Fruit fly (Drosophila melanogaster) whole organism, adult: ENCODE results near the gene CG14072.

Experiments
- CG11617 ChIP-seq: fragments of 200-800 bp; sonication (Bioruptor generic); optimal IDR thresholded peaks from 2 replicates; lab custom pipeline; 2017; ENCODE audit warnings: mild to moderate bottlenecking, missing biosample characterization, missing genetic modification reagents, missing genetic modification characterization
- CG12768 ChIP-seq: fragments of 200-800 bp; sonication (Bioruptor generic); optimal IDR thresholded peaks from 2 replicates; lab custom pipeline; 2017; ENCODE audit warnings: missing biosample characterization, missing genetic modification characterization, mild to moderate bottlenecking, moderate library complexity, missing genetic modification reagents
- CG14711 ChIP-seq: fragments of 200-800 bp; sonication (Bioruptor generic); optimal IDR thresholded peaks from 2 replicates; lab custom pipeline; 2018; ENCODE audit warnings: missing biosample characterization, mild to moderate bottlenecking, missing genetic modification characterization, moderate library complexity
- CG1620 ChIP-seq: fragments of 200-800 bp; sonication (Bioruptor generic); optimal IDR thresholded peaks from 2 replicates; lab custom pipeline; 2016; ENCODE audit warnings: missing biosample characterization, missing genetic modification characterization
- CG33017 ChIP-seq: fragments of 200-800 bp; sonication (Bioruptor generic); optimal IDR thresholded peaks from 2 replicates; lab custom pipeline; 2018; ENCODE audit warnings: missing biosample characterization, mild to moderate bottlenecking, missing genetic modification characterization, moderate library complexity
- CG5204 ChIP-seq: fragments of 200-800 bp; sonication (Bioruptor generic); optimal IDR thresholded peaks from 2 replicates; lab custom pipeline; 2016; ENCODE audit warnings: missing biosample characterization, missing genetic modification characterization
- CG7045 ChIP-seq: fragments of 200-800 bp; sonication (Bioruptor generic); optimal IDR thresholded peaks from 2 replicates; lab custom pipeline; 2017; ENCODE audit warnings: missing biosample characterization, mild to moderate bottlenecking, missing genetic modification characterization
- CG7101 ChIP-seq: fragments of 200-800 bp; sonication (Bioruptor generic); optimal IDR thresholded peaks from 2 replicates; lab custom pipeline; 2018; ENCODE audit warnings: missing biosample characterization, mild to moderate bottlenecking, missing genetic modification characterization, moderate library complexity
- Clk ChIP-seq: fragments of 200-800 bp; sonication (Bioruptor generic); optimal IDR thresholded peaks from 2 replicates; lab custom pipeline; 2017; ENCODE audit warnings: missing biosample characterization, missing genetic modification characterization
- Crg-1 ChIP-seq: fragments of 200-800 bp; sonication (Bioruptor generic); optimal IDR thresholded peaks from 2 replicates; lab custom pipeline; 2016; ENCODE audit warnings: missing biosample characterization, missing genetic modification characterization
- Hr96 ChIP-seq: fragments of 200-800 bp; sonication (Bioruptor generic); optimal IDR thresholded peaks from 2 replicates; lab custom pipeline; 2016; ENCODE audit warnings: missing biosample characterization, missing genetic modification characterization
- Mnt ChIP-seq: fragments of 200-800 bp; sonication (Bioruptor generic); optimal IDR thresholded peaks from 2 replicates; lab custom pipeline; 2016; ENCODE audit warnings: missing biosample characterization, mild to moderate bottlenecking, missing genetic modification characterization
- bab1 ChIP-seq: fragments of 200-800 bp; sonication (Bioruptor generic); optimal IDR thresholded peaks from 3 replicates; lab custom pipeline; 2019; ENCODE audit warnings: missing biosample characterization, mild to moderate bottlenecking, missing genetic modification characterization, moderate library complexity
- cic ChIP-seq: fragments of 200-800 bp; sonication (Bioruptor generic); optimal IDR thresholded peaks from 2 replicates; lab custom pipeline; 2017; ENCODE audit warnings: missing biosample characterization, mild to moderate bottlenecking, missing genetic modification characterization, moderate library complexity
- cnc ChIP-seq, 2 experiments: fragments of >200 bp; optimal IDR thresholded peaks; 2 replicates each; lab custom pipeline; 2017
- kay ChIP-seq: fragments of 200-800 bp; sonication (Bioruptor generic); peaks from one replicate; lab custom pipeline; 2016; ENCODE audit warnings: missing biosample characterization, missing genetic modification characterization, borderline replicate concordance
- ovo ChIP-seq: fragments of 200-800 bp; sonication (Bioruptor generic); optimal IDR thresholded peaks from 2 replicates; lab custom pipeline; 2016; ENCODE audit warnings: missing biosample characterization, missing genetic modification characterization
- pad ChIP-seq: fragments of 200-800 bp; sonication (Bioruptor generic); optimal IDR thresholded peaks from 3 replicates; lab custom pipeline; 2017; ENCODE audit warnings: missing biosample characterization, missing genetic modification characterization, mild to moderate bottlenecking, moderate library complexity, missing genetic modification reagents
- tj ChIP-seq: fragments of 200-800 bp; sonication (Bioruptor generic); optimal IDR thresholded peaks from 3 replicates; lab custom pipeline; 2017; ENCODE audit warnings: missing biosample characterization, mild to moderate bottlenecking, missing genetic modification characterization, moderate library complexity
- toe ChIP-seq: fragments of 200-800 bp; sonication (Bioruptor generic); optimal IDR thresholded peaks from 2 replicates; lab custom pipeline; 2016; ENCODE audit warnings: missing biosample characterization, missing genetic modification characterization

The CG14072 gene

DNA sequence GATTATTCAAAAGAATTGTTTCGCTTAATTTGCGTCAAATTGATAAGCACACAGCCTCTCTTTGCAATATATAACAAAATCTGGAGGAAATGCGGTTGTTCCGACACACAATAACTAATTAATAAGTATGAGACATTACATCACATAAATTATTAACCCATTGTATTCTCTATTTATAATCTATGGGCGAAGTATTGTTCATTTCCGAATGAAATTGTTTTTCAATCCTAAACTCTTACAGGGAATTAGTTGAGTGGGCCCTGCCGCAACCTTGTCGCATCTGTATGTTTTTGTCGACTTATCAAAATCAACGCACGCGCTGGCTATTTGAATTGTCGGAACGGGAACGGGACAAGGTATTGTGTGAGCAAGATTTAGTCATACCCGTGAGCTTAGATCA lies 35.8 kb downstream of the CG14072 start, which contains the start of gene CG16743:
Gene CG16743 (plus strand): TSS at position 57 of the 400 bp plus-strand sequence.
- TF ChIP-seq pad (GFP tag; lab: Kevin White, UChicago) (no peak), CG7101 (tag; lab: Kevin White, UChicago) (peak; percentile 31), Clk (GFP tag; lab: Kevin White, UChicago) (no peak), bab1 (GFP tag; lab: Kevin White, UChicago) (no peak), CG7045 (no peak), CG33017 (tag; lab: Kevin White, UChicago) (peak; percentile 63), Crg-1 (no peak), CG11617 (GFP tag; lab: Kevin White, UChicago) (no peak), Mnt (GFP tag; lab: Kevin White, UChicago) (peak; percentile 31), CG12768 (GFP tag; lab: Kevin White, UChicago) (no peak), toe (no peak), ovo (GFP tag; lab: Kevin White, UChicago) (no peak), CG5204 (GFP tag; lab: Kevin White, UChicago) (no peak), tj (peak; percentile 40), cic (no peak), cnc (optimal IDR thresholded peaks at IDR 0.05; lab: Kevin White, UChicago) (no peak), CG14711 (tag; lab: Kevin White, UChicago) (peak; percentile 54), kay (no peak), Hr96 (GFP tag; lab: Kevin White, UChicago) (no peak), CG1620 (no peak)

DNA sequence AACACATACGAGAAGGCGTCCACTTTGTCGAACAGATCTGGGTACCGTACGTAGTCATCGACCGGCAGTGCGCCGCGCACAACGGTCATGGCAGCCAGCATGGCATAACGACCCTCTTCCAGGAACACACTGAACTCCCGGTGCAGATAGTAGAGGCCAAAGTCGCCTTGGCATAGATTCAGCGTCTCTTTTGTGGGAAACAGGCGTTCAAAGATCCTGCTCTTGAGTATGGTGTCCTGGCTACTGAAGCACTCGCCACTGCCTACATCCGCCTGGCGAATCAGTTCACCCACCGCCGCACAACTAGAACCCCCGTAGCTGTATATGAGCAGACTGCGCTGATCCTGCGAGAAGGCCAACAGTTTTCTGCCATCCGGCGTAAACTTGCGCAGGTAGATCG lies 38.2 kb downstream of the CG14072 start:
- no peak for TF ChIP-seq pad (GFP tag; lab: Kevin White, UChicago)
- no peak for TF ChIP-seq kay
- TF ChIP-seq CG7101 (tag; lab: Kevin White, UChicago), result no peak
- TF ChIP-seq Mnt (GFP tag; lab: Kevin White, UChicago), result no peak
- no peak for TF ChIP-seq CG11617 (GFP tag; lab: Kevin White, UChicago)

dm6 chr2L:10975193-10975592 lies 38.7 kb downstream of the CG14072 start, which contains the start of gene abo:
abo (minus strand) TSS chr2L:10975293.
- no peak for TF ChIP-seq tj
- no peak for TF ChIP-seq bab1 (GFP tag; lab: Kevin White, UChicago)
- no peak for TF ChIP-seq cic
- TF ChIP-seq pad (GFP tag; lab: Kevin White, UChicago), result no peak
- TF ChIP-seq Clk (GFP tag; lab: Kevin White, UChicago), result no peak
- no peak for TF ChIP-seq ovo (GFP tag; lab: Kevin White, UChicago)
- TF ChIP-seq CG11617 (GFP tag; lab: Kevin White, UChicago), result no peak

DNA sequence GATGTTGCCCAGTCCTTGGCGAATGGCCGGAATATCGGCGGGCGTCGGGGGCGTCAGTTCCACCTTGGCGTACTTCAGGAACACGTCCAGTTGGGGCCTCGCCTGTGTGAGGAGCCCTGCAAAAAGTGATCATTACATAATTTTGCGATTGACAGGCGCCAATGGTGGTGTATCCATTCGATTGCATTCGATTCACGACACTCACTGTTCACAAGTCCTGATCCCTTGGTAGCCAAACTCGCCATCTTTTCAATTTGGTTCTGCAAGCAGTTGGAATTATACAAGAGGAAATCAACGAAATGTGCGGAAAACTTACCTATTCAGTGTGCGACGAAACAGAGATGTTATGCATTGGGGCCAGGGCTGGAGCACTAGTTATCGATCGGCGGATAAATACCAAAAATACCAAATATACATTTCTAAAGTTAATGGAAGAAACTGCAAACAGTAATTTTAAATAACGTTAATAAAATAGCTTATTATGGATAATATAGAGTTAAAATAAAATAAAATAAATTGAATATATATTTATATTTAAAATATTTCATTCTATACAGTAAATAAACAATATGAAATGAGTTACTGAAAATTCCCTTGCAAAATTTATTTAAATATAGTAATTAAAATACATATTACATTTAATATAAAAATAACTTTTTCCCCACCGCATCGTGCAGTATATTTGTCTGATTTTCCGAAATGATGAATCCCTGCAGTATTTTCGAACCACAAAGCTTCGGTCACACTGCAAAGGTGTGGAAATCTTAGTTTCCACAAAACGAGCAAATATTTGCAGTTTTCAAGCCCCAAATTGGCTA lies 39.8 kb downstream of the CG14072 start, which contains the start of the genes ATPsynG and SCAR:
Gene ATPsynG (minus strand): TSS at position 354 of the 818 bp plus-strand sequence.
Gene SCAR (plus strand): TSS at position 727 of the 818 bp plus-strand sequence.
- no peak for TF ChIP-seq bab1 (GFP tag; lab: Kevin White, UChicago)

dm6 chr2L:10976864-10977586 lies 40.6 kb downstream of the CG14072 start:
- TF ChIP-seq CG7101 (tag; lab: Kevin White, UChicago), result no peak
- no peak for TF ChIP-seq pad (GFP tag; lab: Kevin White, UChicago)
- peak; percentile 36 for TF ChIP-seq bab1 (GFP tag; lab: Kevin White, UChicago)
- TF ChIP-seq CG12768 (GFP tag; lab: Kevin White, UChicago), result no peak
- TF ChIP-seq CG5204 (GFP tag; lab: Kevin White, UChicago), result no peak
- TF ChIP-seq CG11617 (GFP tag; lab: Kevin White, UChicago), result no peak
- no peak for TF ChIP-seq Crg-1
- peak; percentile 33 for TF ChIP-seq tj
- TF ChIP-seq CG33017 (tag; lab: Kevin White, UChicago), result no peak
- TF ChIP-seq cic, result peak; percentile 21
- no peak for TF ChIP-seq cnc (optimal IDR thresholded peaks at IDR 0.05; lab: Kevin White, UChicago)

- TF ChIP-seq bab1 (GFP tag; lab: Kevin White, UChicago) (peak; percentile 35), toe (no peak)
Measured at dm6 chr2L:10986138-10986537, 49.7 kb downstream of the CG14072 start.

dm6 chr2L:10987370-10987853 lies 51.0 kb downstream of the CG14072 start, which contains the start of the genes piwi and CG12253:
piwi (minus strand) TSS chr2L:10987420.
CG12253 (plus strand) TSS chr2L:10987806.
- TF ChIP-seq bab1 (GFP tag; lab: Kevin White, UChicago) (peak; percentile 71), Mnt (GFP tag; lab: Kevin White, UChicago) (no peak), Hr96 (GFP tag; lab: Kevin White, UChicago) (no peak), CG12768 (GFP tag; lab: Kevin White, UChicago) (no peak), cnc (optimal IDR thresholded peaks at IDR 0.05; lab: Kevin White, UChicago) (no peak), CG7045 (no peak), kay (no peak), CG5204 (GFP tag; lab: Kevin White, UChicago) (no peak), cic (no peak), toe (peak; percentile 1), CG11617 (GFP tag; lab: Kevin White, UChicago) (peak; percentile 50), Clk (GFP tag; lab: Kevin White, UChicago) (no peak), CG7101 (tag; lab: Kevin White, UChicago) (peak; percentile 79), CG14711 (tag; lab: Kevin White, UChicago) (peak; percentile 39), CG33017 (tag; lab: Kevin White, UChicago) (peak; percentile 74), CG1620 (peak; percentile 17)
